Fruit fly (Drosophila melanogaster): ENCODE measurements around the gene Ge-1.
A peak's percentile ranks its signal among the peaks of the same experiment; 100 is the strongest.

The Ge-1 gene

dm6 chr2L:11066887-11067459, 33.7 kb downstream of the Ge-1 start, which contains the start of gene Samuel (continued):
- TF ChIP-seq nerfin-1 (tag; optimal IDR thresholded peaks at IDR 0.05): no peak
- TF ChIP-seq slbo (GFP tag; IDR thresholded peaks at IDR 0.05): no peak
- no peak for TF ChIP-seq Asciz (GFP tag; optimal IDR thresholded peaks at IDR 0.05)
- TF ChIP-seq al (GFP tag; IDR thresholded peaks at IDR 0.05): no peak
- no peak for TF ChIP-seq CG3838 (GFP tag; optimal IDR thresholded peaks at IDR 0.05)
- TF ChIP-seq dm (GFP tag; optimal IDR thresholded peaks at IDR 0.05): no peak
- TF ChIP-seq Sox102F (GFP tag; optimal IDR thresholded peaks at IDR 0.05): no peak
- TF ChIP-seq CG10959 (GFP tag; IDR thresholded peaks at IDR 0.05): no peak
- TF ChIP-seq CG8089 (GFP tag; optimal IDR thresholded peaks at IDR 0.05): no peak
- TF ChIP-seq Dek (tag; optimal IDR thresholded peaks at IDR 0.05): no peak
- no peak for TF ChIP-seq CG11696 (GFP tag; IDR thresholded peaks at IDR 0.05)
- 0 out of 3 replicates have a peak, but pooled peaks have one; percentile 29 for TF ChIP-seq CG6175 (GFP tag; IDR thresholded peaks at IDR 0.05)
- no peak for TF ChIP-seq tgo (GFP tag; IDR thresholded peaks at IDR 0.05)
- no peak for TF ChIP-seq CG10654 (GFP tag; optimal IDR thresholded peaks at IDR 0.05)
- peak; percentile 30 for TF ChIP-seq CG4424 (GFP tag; optimal IDR thresholded peaks at IDR 0.05)
- TF ChIP-seq CG13287 (GFP tag; IDR thresholded peaks at IDR 0.05; ENCODE audit: partially characterized antibody): peak; percentile 49; the same call in 1 of the 2 replicates
- peak; percentile 28; the same call in 1 of the 3 replicates for TF ChIP-seq so (GFP tag; IDR thresholded peaks at IDR 0.05)
- no peak for TF ChIP-seq ken (GFP tag; IDR thresholded peaks at IDR 0.05)
- no peak for TF ChIP-seq Spps (tag; optimal IDR thresholded peaks at IDR 0.05)
- TF ChIP-seq fru (optimal IDR thresholded peaks at IDR 0.05): no peak
- TF ChIP-seq da (GFP tag; optimal IDR thresholded peaks at IDR 0.05): no peak
- TF ChIP-seq odd (GFP tag; optimal IDR thresholded peaks at IDR 0.05): peak; percentile 28
- TF ChIP-seq fd64A (GFP tag; optimal IDR thresholded peaks at IDR 0.05): no peak
- no peak for TF ChIP-seq sima (GFP tag; optimal IDR thresholded peaks at IDR 0.05)
- no peak for TF ChIP-seq p53 (GFP tag; optimal IDR thresholded peaks at IDR 0.05)
- TF ChIP-seq Adf1 (GFP tag; IDR thresholded peaks at IDR 0.05): no peak
- no peak for TF ChIP-seq ro (GFP tag; IDR thresholded peaks at IDR 0.05)
- no peak for TF ChIP-seq CG7987 (GFP tag; optimal IDR thresholded peaks at IDR 0.05)
- TF ChIP-seq CG17568 (GFP tag; optimal IDR thresholded peaks at IDR 0.05): peak; percentile 45
- no peak; the same call in none of the 2 replicates for TF ChIP-seq vvl (GFP tag; IDR thresholded peaks at IDR 0.05)
- TF ChIP-seq CG15011 (GFP tag; optimal IDR thresholded peaks at IDR 0.05): no peak
- no peak for TF ChIP-seq CG32767 (GFP tag; IDR thresholded peaks at IDR 0.05)
- TF ChIP-seq CG10321 (GFP tag; IDR thresholded peaks at IDR 0.05): no peak
- no peak for TF ChIP-seq CG15601 (tag; optimal IDR thresholded peaks at IDR 0.05)
- TF ChIP-seq maf-S (GFP tag; optimal IDR thresholded peaks at IDR 0.05): no peak
- TF ChIP-seq Atf-2 (GFP tag; optimal IDR thresholded peaks at IDR 0.05): no peak
- no peak for TF ChIP-seq Hand (GFP tag; optimal IDR thresholded peaks at IDR 0.05)
- TF ChIP-seq CG11456 (GFP tag; IDR thresholded peaks at IDR 0.05): no peak
- TF ChIP-seq her (GFP tag; optimal IDR thresholded peaks at IDR 0.05): no peak
- no peak for TF ChIP-seq CG7745 (tag; optimal IDR thresholded peaks at IDR 0.05)
- no peak for TF ChIP-seq Pdp1 (GFP tag; optimal IDR thresholded peaks at IDR 0.05)
- no peak for TF ChIP-seq CG4730 (GFP tag; IDR thresholded peaks at IDR 0.05)
- no peak for TF ChIP-seq sisA (GFP tag; IDR thresholded peaks at IDR 0.05)
- TF ChIP-seq CG14441 (GFP tag; IDR thresholded peaks at IDR 0.05): no peak
- TF ChIP-seq CG33213 (GFP tag; optimal IDR thresholded peaks at IDR 0.05): no peak
- peak; percentile 23; the same call in 1 of the 3 replicates for TF ChIP-seq z (GFP tag; IDR thresholded peaks at IDR 0.05)
- TF ChIP-seq ap (GFP tag; IDR thresholded peaks at IDR 0.05): no peak
- TF ChIP-seq lmd (GFP tag; IDR thresholded peaks at IDR 0.05): no peak
- TF ChIP-seq zf30C (GFP tag; optimal IDR thresholded peaks at IDR 0.05): no peak
- peak; percentile 99 for TF ChIP-seq CG3163 (GFP tag; optimal IDR thresholded peaks at IDR 0.05)
- no peak for TF ChIP-seq NC2β (GFP tag; optimal IDR thresholded peaks at IDR 0.05)
- no peak for TF ChIP-seq CG12071 (GFP tag; optimal IDR thresholded peaks at IDR 0.05)
- TF ChIP-seq cad (GFP tag; optimal IDR thresholded peaks at IDR 0.05): no peak

All from whole organism, embryonic.